Worm (Caenorhabditis elegans): ENCODE data around the gene aagr-4.

ce11 chrX:505014-505413 lies 44.6 kb downstream of the aagr-4 start:
- TF ChIP-seq unc-62 (GFP tag; optimal IDR thresholded peaks at IDR 0.05) (no peak), mab-5 (tag; optimal IDR thresholded peaks at IDR 0.05) (no peak), nhr-11 (tag; optimal IDR thresholded peaks at IDR 0.05) (no peak), ztf-4 (tag; optimal IDR thresholded peaks at IDR 0.05) (no peak), crh-2 (tag; optimal IDR thresholded peaks at IDR 0.05) (no peak), elt-3 (tag; optimal IDR thresholded peaks at IDR 0.05) (no peak), zag-1 (tag; optimal IDR thresholded peaks at IDR 0.05) (no peak)
